Fruit fly (Drosophila melanogaster) whole organism, embryonic: ENCODE data around the gene Piezo.

Experiments
- Abd-B ChIP-seq: fragments of 200-800 bp; sonication (Bioruptor generic); optimal IDR thresholded peaks from 2 replicates; lab custom pipeline; 2018; ENCODE audit warnings: missing biosample characterization, mild to moderate bottlenecking, missing genetic modification characterization, moderate library complexity
- Adf1 ChIP-seq: fragments of 200-800 bp; sonication (Bioruptor generic); IDR thresholded peaks from 2 replicates; pipeline ENCODE4 v1.3.6; 2022; ENCODE audit warnings: missing biosample characterization, missing genetic modification characterization
- BtbVII ChIP-seq: fragments of 200-800 bp; sonication (Bioruptor generic); optimal IDR thresholded peaks from 3 replicates; lab custom pipeline; 2017; ENCODE audit warnings: missing biosample characterization, mild to moderate bottlenecking, missing genetic modification characterization
- CG10321 ChIP-seq: fragments of 200-800 bp; sonication (Bioruptor generic); IDR thresholded peaks from 2 replicates; pipeline ENCODE4 v1.3.6; 2022; ENCODE audit warnings: missing biosample characterization, missing genetic modification characterization
- CG11247 ChIP-seq: fragments of 200-800 bp; sonication (Bioruptor generic); IDR thresholded peaks from 2 replicates; pipeline ENCODE4 v1.3.6; 2022; ENCODE audit warnings: missing biosample characterization, missing genetic modification characterization
- CG11398 ChIP-seq: fragments of 200-800 bp; sonication (Bioruptor generic); optimal IDR thresholded peaks from 2 replicates; lab custom pipeline; 2016; ENCODE audit warnings: missing biosample characterization, missing genetic modification characterization
- CG11456 ChIP-seq: fragments of 200-800 bp; sonication (Bioruptor generic); IDR thresholded peaks from 3 replicates; pipeline ENCODE4 v1.3.6; 2022; ENCODE audit warnings: missing biosample characterization, missing genetic modification characterization
- CG11695 ChIP-seq: fragments of 200-800 bp; sonication (Bioruptor generic); IDR thresholded peaks from 3 replicates; pipeline ENCODE4 v1.3.6; 2022; ENCODE audit warnings: missing biosample characterization, missing genetic modification characterization
- CG12236 ChIP-seq: fragments of 200-800 bp; sonication (Bioruptor generic); optimal IDR thresholded peaks from 2 replicates; lab custom pipeline; 2016; ENCODE audit warnings: missing biosample characterization, missing genetic modification characterization
- CG13296 ChIP-seq: fragments of 200-800 bp; sonication (Bioruptor generic); optimal IDR thresholded peaks from 3 replicates; lab custom pipeline; 2018; ENCODE audit warnings: missing biosample characterization, mild to moderate bottlenecking, missing genetic modification characterization
- CG14441 ChIP-seq: fragments of 200-800 bp; sonication (Bioruptor generic); IDR thresholded peaks from 2 replicates; pipeline ENCODE4 v1.3.6; 2022; ENCODE audit warnings: missing biosample characterization, missing genetic modification characterization
- CG14965 ChIP-seq: fragments of 200-800 bp; sonication (Bioruptor generic); optimal IDR thresholded peaks from 2 replicates; lab custom pipeline; 2016; ENCODE audit warnings: missing biosample characterization, missing genetic modification characterization, borderline replicate concordance
- CG15269 ChIP-seq: fragments of 200-800 bp; sonication (Bioruptor generic); optimal IDR thresholded peaks from 2 replicates; lab custom pipeline; 2018; ENCODE audit warnings: missing biosample characterization, mild to moderate bottlenecking, missing genetic modification characterization, moderate library complexity
- CG15479 ChIP-seq: fragments of 200-800 bp; sonication (Bioruptor generic); optimal IDR thresholded peaks from 3 replicates; lab custom pipeline; 2019; ENCODE audit warnings: missing biosample characterization, mild to moderate bottlenecking, missing genetic modification characterization, moderate library complexity
- CG17829 ChIP-seq: fragments of 200-800 bp; optimal IDR thresholded peaks from 2 replicates; lab custom pipeline; 2019; ENCODE audit warnings: missing biosample characterization, mild to moderate bottlenecking, missing genetic modification characterization, moderate library complexity
- CG2116 ChIP-seq: fragments of 200-800 bp; sonication (Bioruptor generic); optimal IDR thresholded peaks from 3 replicates; lab custom pipeline; 2018; ENCODE audit warnings: missing biosample characterization, mild to moderate bottlenecking, missing genetic modification characterization
- CG2199 ChIP-seq: fragments of 200-800 bp; sonication (Bioruptor generic); IDR thresholded peaks from 3 replicates; pipeline ENCODE4 v1.3.6; 2022; ENCODE audit warnings: missing biosample characterization, missing genetic modification characterization
- CG2889 ChIP-seq: fragments of 200-800 bp; sonication (Bioruptor generic); IDR thresholded peaks from 3 replicates; pipeline ENCODE4 v1.3.6; 2022; ENCODE audit warnings: missing biosample characterization, missing genetic modification characterization
- CG34376 ChIP-seq: fragments of 200-800 bp; sonication (Bioruptor generic); optimal IDR thresholded peaks from 2 replicates; lab custom pipeline; 2018; ENCODE audit warnings: missing biosample characterization, mild to moderate bottlenecking, missing genetic modification characterization
- CG3995 ChIP-seq: fragments of 200-800 bp; sonication (Bioruptor generic); optimal IDR thresholded peaks from 3 replicates; lab custom pipeline; 2016; ENCODE audit warnings: missing biosample characterization, missing genetic modification characterization
- CG9727 ChIP-seq: fragments of 200-800 bp; sonication (Bioruptor generic); optimal IDR thresholded peaks from 3 replicates; lab custom pipeline; 2017; ENCODE audit warnings: missing biosample characterization, mild to moderate bottlenecking, missing genetic modification characterization
- CHES-1-like ChIP-seq: fragments of 200-800 bp; sonication (Bioruptor generic); optimal IDR thresholded peaks from 2 replicates; lab custom pipeline; 2016; ENCODE audit warnings: missing biosample characterization, missing genetic modification characterization
- Doc3 ChIP-seq: fragments of 200-800 bp; sonication (Bioruptor generic); IDR thresholded peaks from 3 replicates; pipeline ENCODE4 v1.3.6; 2022; ENCODE audit warnings: missing biosample characterization, missing genetic modification characterization; ENCODE audit not compliant: partially characterized antibody
- ERR ChIP-seq: fragments of 200-800 bp; sonication (Bioruptor generic); optimal IDR thresholded peaks from 2 replicates; lab custom pipeline; 2016; ENCODE audit warnings: missing biosample characterization, missing genetic modification characterization
- HLH54F ChIP-seq: fragments of 200-800 bp; sonication (Bioruptor generic); optimal IDR thresholded peaks from 3 replicates; lab custom pipeline; 2016; ENCODE audit warnings: missing biosample characterization, missing genetic modification characterization
- Hsf ChIP-seq: fragments of 200-800 bp; sonication (Bioruptor generic); optimal IDR thresholded peaks from 3 replicates; lab custom pipeline; 2016; ENCODE audit warnings: missing biosample characterization, missing genetic modification characterization
- Lhr ChIP-seq: fragments of 200-800 bp; sonication (Bioruptor generic); optimal IDR thresholded peaks from 3 replicates; lab custom pipeline; 2017; ENCODE audit warnings: mild to moderate bottlenecking, missing biosample characterization, missing genetic modification reagents, missing genetic modification characterization
- Lim3 ChIP-seq: fragments of 200-800 bp; sonication (Bioruptor generic); IDR thresholded peaks from 2 replicates; pipeline ENCODE4 v1.3.6; 2022; ENCODE audit warnings: missing biosample characterization, missing genetic modification characterization
- NC2α ChIP-seq: fragments of 200-800 bp; sonication (Bioruptor generic); optimal IDR thresholded peaks from 2 replicates; lab custom pipeline; 2016; ENCODE audit warnings: missing biosample characterization, missing genetic modification characterization
- Optix ChIP-seq: fragments of 200-800 bp; sonication (Bioruptor generic); IDR thresholded peaks from 3 replicates; pipeline ENCODE4 v1.3.6; 2022; ENCODE audit warnings: missing biosample characterization, missing genetic modification characterization
- Pdp1 ChIP-seq, 2 experiments: fragments of 200-800 bp; sonication (Bioruptor generic); optimal IDR thresholded peaks; 3 replicates each; lab custom pipeline; 2016; ENCODE audit warnings: missing biosample characterization in 2 of 2, missing genetic modification characterization in 2 of 2, mild to moderate bottlenecking in 1 of 2, moderate library complexity in 1 of 2
- amos ChIP-seq: fragments of 200-800 bp; sonication (Bioruptor generic); IDR thresholded peaks from 2 replicates; pipeline ENCODE4 v1.3.6; 2022; ENCODE audit warnings: missing biosample characterization, missing genetic modification characterization; ENCODE audit not compliant: partially characterized antibody
- aop ChIP-seq: fragments of 200-800 bp; sonication (Bioruptor generic); IDR thresholded peaks from 2 replicates; pipeline ENCODE4 v1.3.6; 2022; ENCODE audit warnings: missing biosample characterization, missing genetic modification characterization
- ato ChIP-seq: fragments of 200-800 bp; sonication (Bioruptor generic); IDR thresholded peaks from 2 replicates; pipeline ENCODE4 v1.3.6; 2022; ENCODE audit warnings: missing biosample characterization, missing genetic modification characterization; ENCODE audit not compliant: partially characterized antibody
- bbx ChIP-seq: fragments of 200-800 bp; sonication (Bioruptor generic); IDR thresholded peaks from 2 replicates; pipeline ENCODE4 v1.3.6; 2022; ENCODE audit warnings: missing biosample characterization, missing genetic modification characterization; ENCODE audit not compliant: partially characterized antibody
- btn ChIP-seq: fragments of 200-800 bp; sonication (Bioruptor generic); optimal IDR thresholded peaks from 2 replicates; lab custom pipeline; 2016; ENCODE audit warnings: missing biosample characterization, missing genetic modification characterization
- chinmo ChIP-seq: fragments of 200-800 bp; sonication (Bioruptor generic); IDR thresholded peaks from 4 replicates; pipeline ENCODE4 v1.3.6; 2022; ENCODE audit warnings: missing biosample characterization, missing genetic modification characterization; ENCODE audit not compliant: partially characterized antibody
- crp ChIP-seq, 2 experiments: fragments of 200-800 bp; sonication (Bioruptor generic); optimal IDR thresholded peaks; 2 replicates in 1 of 2; 3 replicates in 1 of 2; lab custom pipeline; 2017; ENCODE audit warnings: missing biosample characterization in 2 of 2, missing genetic modification characterization in 2 of 2, mild to moderate bottlenecking in 1 of 2, moderate library complexity in 1 of 2
- exex ChIP-seq: fragments of 200-800 bp; sonication (Bioruptor generic); optimal IDR thresholded peaks from 4 replicates; lab custom pipeline; 2018; ENCODE audit warnings: missing biosample characterization, mild to moderate bottlenecking, missing genetic modification characterization, moderate library complexity
- hkb ChIP-seq, 2 experiments: fragments of 200-800 bp in 1 of 2; fragments of >200 bp in 1 of 2; sonication (Bioruptor generic) in 1 of 2; IDR thresholded peaks in 1 of 2; optimal IDR thresholded peaks in 1 of 2; 2 replicates each; pipeline versions ENCODE4 v1.3.6 to Lab custom; 2017 to 2022; ENCODE audit warnings: missing biosample characterization in 1 of 2, missing genetic modification characterization in 1 of 2
- odd ChIP-seq: fragments of 200-800 bp; sonication (Bioruptor generic); optimal IDR thresholded peaks from 2 replicates; lab custom pipeline; 2017; ENCODE audit warnings: missing biosample characterization, mild to moderate bottlenecking, missing genetic modification characterization
- repo ChIP-seq: fragments of 200-800 bp; sonication (Bioruptor generic); optimal IDR thresholded peaks from 2 replicates; lab custom pipeline; 2016; ENCODE audit warnings: missing biosample characterization, missing genetic modification characterization
- sens ChIP-seq: fragments of 200-800 bp; sonication (Bioruptor generic); peaks from one replicate; lab custom pipeline; 2016; ENCODE audit warnings: missing biosample characterization, missing genetic modification characterization
- sisA ChIP-seq: fragments of 200-800 bp; sonication (Bioruptor generic); IDR thresholded peaks from 2 replicates; pipeline ENCODE4 v1.3.6; 2022; ENCODE audit warnings: missing biosample characterization, missing genetic modification characterization
- sr ChIP-seq: fragments of 200-800 bp; sonication (Bioruptor generic); IDR thresholded peaks from 3 replicates; pipeline ENCODE4 v1.3.6; 2022; ENCODE audit warnings: missing biosample characterization, missing genetic modification characterization
- sug ChIP-seq: fragments of 200-800 bp; optimal IDR thresholded peaks from 2 replicates; lab custom pipeline; 2019; ENCODE audit warnings: missing biosample characterization, mild to moderate bottlenecking, missing genetic modification characterization, moderate library complexity
- trh ChIP-seq: fragments of 200-800 bp; sonication (Bioruptor generic); optimal IDR thresholded peaks from 2 replicates; lab custom pipeline; 2016; ENCODE audit warnings: missing biosample characterization, missing genetic modification characterization
- vnd ChIP-seq: fragments of 200-800 bp; sonication (Bioruptor generic); IDR thresholded peaks from 3 replicates; pipeline ENCODE4 v1.3.6; 2022; ENCODE audit warnings: missing biosample characterization, missing genetic modification characterization; ENCODE audit not compliant: partially characterized antibody

Piezo gene

DNA sequence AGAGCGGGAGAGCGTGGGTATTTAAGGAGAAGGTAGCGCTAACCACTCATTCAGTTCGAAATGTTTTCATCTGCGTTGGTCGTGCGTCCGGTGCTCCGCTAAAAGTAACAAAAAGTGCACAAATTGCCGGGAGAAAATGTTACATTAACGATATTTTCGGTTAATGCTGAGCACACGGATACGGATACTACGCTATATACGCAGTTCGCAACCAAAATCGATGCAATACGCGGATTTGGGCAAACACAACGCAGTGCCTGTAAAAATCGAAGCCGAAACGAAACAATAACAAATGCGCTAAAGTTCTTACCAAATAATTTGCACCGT, at the start of gene Piezo (continued):
- no peak for TF ChIP-seq repo
- TF ChIP-seq CG9727 (GFP tag; lab: Kevin White, UChicago), result peak; percentile 55
- TF ChIP-seq sr, result no peak
- TF ChIP-seq chinmo, result peak; percentile 34; the same call in 1 of the 4 replicates
- TF ChIP-seq CHES-1-like (GFP tag; lab: Kevin White, UChicago), result no peak
- peak; percentile 13; the same call in 1 of the 2 replicates for TF ChIP-seq ato (GFP tag; lab: Robert Waterston, UW)
- 0 out of 2 replicates have a peak, but pooled peaks have one; percentile 9 for TF ChIP-seq bbx
- no peak for TF ChIP-seq CG17829 (tag; lab: Kevin White, UChicago)
- no peak for TF ChIP-seq odd (GFP tag; lab: Kevin White, UChicago)
- TF ChIP-seq sisA (GFP tag; lab: Robert Waterston, UW), result no peak
- TF ChIP-seq Hsf (GFP tag; lab: Kevin White, UChicago), result no peak
- no peak for TF ChIP-seq HLH54F
- no peak for TF ChIP-seq CG11695
- no peak for TF ChIP-seq Abd-B (GFP tag; lab: Kevin White, UChicago)
- TF ChIP-seq CG2889 (GFP tag; lab: Robert Waterston, UW), result no peak
- TF ChIP-seq, all 482 proteins: peak for 23

DNA sequence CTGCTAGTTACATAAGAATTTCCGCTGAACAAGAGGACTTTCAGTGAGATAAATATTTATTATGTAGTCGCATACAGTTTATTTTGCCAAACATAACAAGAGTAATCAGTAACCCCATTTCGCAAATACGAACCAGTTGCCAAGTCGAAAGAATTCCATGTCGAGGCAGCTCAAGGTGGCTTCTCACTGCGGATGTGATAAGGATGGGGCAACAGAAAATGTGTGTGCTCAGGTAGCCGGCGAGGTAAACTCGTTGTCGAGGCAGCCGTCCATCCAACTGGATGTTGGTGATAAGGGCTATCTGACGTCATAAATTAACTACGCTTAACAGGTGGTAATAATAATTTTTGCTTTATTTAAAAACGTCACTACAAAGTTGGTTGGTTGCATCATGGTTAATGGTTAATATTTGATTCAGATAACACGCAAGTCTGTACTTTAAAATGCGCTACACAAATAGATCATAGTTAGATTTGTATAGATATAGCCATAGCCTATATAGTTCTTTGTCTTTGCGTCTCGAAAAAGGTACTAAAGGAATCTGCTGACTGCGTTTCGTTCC, 46.2 kb upstream of the Piezo start:
- TF ChIP-seq CG13296 (GFP tag; lab: Kevin White, UChicago), result peak; percentile 31
- TF ChIP-seq Adf1 (GFP tag; lab: Robert Waterston, UW), result no peak
- TF ChIP-seq CG2199 (GFP tag; lab: Robert Waterston, UW), result 0 out of 3 replicates have a peak, but pooled peaks have one; percentile 29
- TF ChIP-seq aop (GFP tag; lab: Robert Waterston, UW), result no peak
- TF ChIP-seq NC2α, result no peak
- no peak for TF ChIP-seq CG11247 (GFP tag; lab: Robert Waterston, UW)
- no peak for TF ChIP-seq CG14965 (GFP tag; lab: Kevin White, UChicago)
- TF ChIP-seq exex (tag; lab: Kevin White, UChicago), result peak; percentile 91
- no peak for TF ChIP-seq hkb (optimal IDR thresholded peaks at IDR 0.05; lab: Kevin White, UChicago)
- no peak for TF ChIP-seq hkb (GFP tag; IDR thresholded peaks at IDR 0.05; lab: Robert Waterston, UW)
- no peak for TF ChIP-seq CG2116 (GFP tag; lab: Kevin White, UChicago)
- TF ChIP-seq CG15269 (tag; lab: Kevin White, UChicago), result no peak
- no peak for TF ChIP-seq ERR (GFP tag; lab: Kevin White, UChicago)
- peak; percentile 92 for TF ChIP-seq CG15479 (GFP tag; lab: Kevin White, UChicago)
- peak in 1 of 2 experiments; percentile 61 for TF ChIP-seq Pdp1 (GFP tag; optimal IDR thresholded peaks at IDR 0.05; lab: Kevin White, UChicago)
- TF ChIP-seq CG12236 (GFP tag; lab: Kevin White, UChicago), result no peak
- TF ChIP-seq CG34376, result peak; percentile 48
- TF ChIP-seq BtbVII (GFP tag; lab: Kevin White, UChicago), result peak; percentile 82
- TF ChIP-seq sug (tag; lab: Kevin White, UChicago), result peak; percentile 55

DNA sequence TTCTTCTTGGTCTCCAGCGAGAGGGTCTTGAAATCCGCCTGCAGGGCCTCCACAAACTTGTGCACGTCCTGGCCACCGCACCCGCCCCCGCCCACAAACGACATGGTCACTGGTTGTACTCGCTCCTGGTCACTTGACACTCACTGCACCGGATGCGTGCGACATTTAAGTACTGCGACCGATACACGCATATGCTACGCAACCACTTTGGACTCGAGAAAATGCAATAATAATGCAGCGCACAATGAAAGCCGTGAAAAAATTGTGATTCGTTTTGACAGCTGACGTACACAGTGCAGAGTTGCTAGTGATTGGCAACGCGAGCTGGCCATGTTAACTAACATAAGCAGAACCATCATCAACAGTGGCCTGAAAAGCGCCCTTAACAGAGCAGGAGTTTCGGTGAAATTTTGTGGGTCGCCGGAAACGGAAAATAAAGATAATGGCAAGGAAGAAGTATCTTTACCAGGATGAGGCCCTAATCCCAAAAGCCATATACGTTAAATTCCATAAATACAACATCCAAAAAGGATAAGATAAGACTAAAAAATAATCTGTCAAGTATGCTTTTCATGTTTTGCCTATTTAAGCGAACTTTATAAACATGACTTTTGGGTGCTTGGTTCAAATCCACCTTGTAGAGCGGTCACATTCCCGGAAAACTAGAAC, 39.0 kb upstream of the Piezo start, which contains the start of the genes mon2 and CG8673:
Gene mon2, minus strand, starts transcription at position 300 of the 669 bp plus-strand sequence.
Gene CG8673, plus strand, starts transcription at position 619 of the 669 bp plus-strand sequence.
- TF ChIP-seq Lhr (GFP tag; lab: Kevin White, UChicago) (no peak), sens (GFP tag; lab: Kevin White, UChicago) (peak; percentile 30), NC2α (no peak), amos (GFP tag; lab: Robert Waterston, UW) (no peak), Doc3 (GFP tag; lab: Robert Waterston, UW) (no peak), btn (GFP tag; lab: Kevin White, UChicago) (no peak), crp (GFP tag; optimal IDR thresholded peaks at IDR 0.05; lab: Kevin White, UChicago) (peak in 1 of 2 experiments; percentile 72), CG11398 (GFP tag; lab: Kevin White, UChicago) (no peak), CG3995 (peak; percentile 94), trh (no peak), Optix (GFP tag; lab: Robert Waterston, UW) (no peak), CG11456 (GFP tag; lab: Robert Waterston, UW) (no peak), CG10321 (GFP tag; lab: Robert Waterston, UW) (no peak), CG14441 (no peak), vnd (GFP tag; lab: Robert Waterston, UW) (no peak), Lim3 (GFP tag; lab: Robert Waterston, UW) (no peak)
